Fruit fly (Drosophila melanogaster) whole organism, embryonic: ENCODE results near the gene CG13408.

Experiments
- Abd-B ChIP-seq: fragments of 200-800 bp; sonication (Bioruptor generic); optimal IDR thresholded peaks from 2 replicates; lab custom pipeline; 2018; ENCODE audit warnings: missing biosample characterization, mild to moderate bottlenecking, missing genetic modification characterization, moderate library complexity
- Atf3 ChIP-seq: fragments of 200-800 bp; sonication (Bioruptor generic); optimal IDR thresholded peaks from 3 replicates; lab custom pipeline; 2016; ENCODE audit warnings: missing biosample characterization, missing genetic modification characterization
- B-H1 ChIP-seq: fragments of 200-800 bp; sonication (Bioruptor generic); IDR thresholded peaks from 3 replicates; pipeline ENCODE4 v1.3.6; 2022; ENCODE audit warnings: missing biosample characterization, missing genetic modification characterization
- Bgb ChIP-seq: fragments of 200-800 bp; sonication (Bioruptor generic); IDR thresholded peaks from 2 replicates; pipeline ENCODE4 v1.3.6; 2022; ENCODE audit warnings: missing biosample characterization, missing genetic modification characterization; ENCODE audit not compliant: partially characterized antibody
- C15 ChIP-seq: fragments of 200-800 bp; sonication (Bioruptor generic); IDR thresholded peaks from 3 replicates; pipeline ENCODE4 v1.3.6; 2022; ENCODE audit warnings: missing biosample characterization, missing genetic modification characterization
- CG10543 ChIP-seq: fragments of 200-800 bp; sonication (Bioruptor generic); optimal IDR thresholded peaks from 3 replicates; lab custom pipeline; 2017; ENCODE audit warnings: missing biosample characterization, mild to moderate bottlenecking, missing genetic modification characterization, moderate library complexity
- CG10959 ChIP-seq: fragments of 200-800 bp; sonication (Bioruptor generic); IDR thresholded peaks from 2 replicates; pipeline ENCODE4 v1.3.6; 2022; ENCODE audit warnings: missing biosample characterization, missing genetic modification characterization
- CG11247 ChIP-seq: fragments of 200-800 bp; sonication (Bioruptor generic); IDR thresholded peaks from 2 replicates; pipeline ENCODE4 v1.3.6; 2022; ENCODE audit warnings: missing biosample characterization, missing genetic modification characterization
- CG12219 ChIP-seq: fragments of 200-800 bp; sonication (Bioruptor generic); optimal IDR thresholded peaks from 3 replicates; lab custom pipeline; 2018; ENCODE audit warnings: missing biosample characterization, mild to moderate bottlenecking, missing genetic modification characterization
- CG12299 ChIP-seq: fragments of 200-800 bp; sonication (Bioruptor generic); optimal IDR thresholded peaks from 2 replicates; lab custom pipeline; 2018; ENCODE audit warnings: missing biosample characterization, mild to moderate bottlenecking, missing genetic modification characterization
- CG13287 ChIP-seq: fragments of 200-800 bp; sonication (Bioruptor generic); IDR thresholded peaks from 2 replicates; pipeline ENCODE4 v1.3.6; 2022; ENCODE audit warnings: missing biosample characterization, missing genetic modification characterization; ENCODE audit not compliant: partially characterized antibody
- CG14710 ChIP-seq: fragments of 200-800 bp; sonication (Bioruptor generic); optimal IDR thresholded peaks from 3 replicates; lab custom pipeline; 2019; ENCODE audit warnings: missing biosample characterization, mild to moderate bottlenecking, missing genetic modification characterization, moderate library complexity
- CG17802 ChIP-seq: fragments of 200-800 bp; sonication (Bioruptor generic); optimal IDR thresholded peaks from 2 replicates; lab custom pipeline; 2018; ENCODE audit warnings: missing biosample characterization, mild to moderate bottlenecking, missing genetic modification characterization, moderate library complexity
- CG2120 ChIP-seq: fragments of 200-800 bp; sonication (Bioruptor generic); optimal IDR thresholded peaks from 3 replicates; lab custom pipeline; 2016; ENCODE audit warnings: missing biosample characterization, missing genetic modification characterization
- CG2889 ChIP-seq: fragments of 200-800 bp; sonication (Bioruptor generic); IDR thresholded peaks from 3 replicates; pipeline ENCODE4 v1.3.6; 2022; ENCODE audit warnings: missing biosample characterization, missing genetic modification characterization
- CG31388 ChIP-seq: fragments of 200-800 bp; sonication (Bioruptor generic); optimal IDR thresholded peaks from 2 replicates; lab custom pipeline; 2016; ENCODE audit warnings: missing biosample characterization, missing genetic modification characterization
- CG42726 ChIP-seq: fragments of 200-800 bp; sonication (Bioruptor generic); IDR thresholded peaks from 2 replicates; pipeline ENCODE4 v1.3.6; 2022; ENCODE audit warnings: missing biosample characterization, missing genetic modification characterization; ENCODE audit not compliant: partially characterized antibody
- CG4707 ChIP-seq: fragments of 200-800 bp; sonication (Bioruptor generic); optimal IDR thresholded peaks from 2 replicates; lab custom pipeline; 2018; ENCODE audit warnings: missing biosample characterization, mild to moderate bottlenecking, missing genetic modification characterization, moderate library complexity
- CG7556 ChIP-seq: fragments of 200-800 bp; sonication (Bioruptor generic); optimal IDR thresholded peaks from 2 replicates; lab custom pipeline; 2017; ENCODE audit warnings: missing biosample characterization, mild to moderate bottlenecking, missing genetic modification characterization
- CG7745 ChIP-seq: fragments of 200-800 bp; sonication (Bioruptor generic); optimal IDR thresholded peaks from 2 replicates; lab custom pipeline; 2018; ENCODE audit warnings: missing biosample characterization, mild to moderate bottlenecking, missing genetic modification characterization, moderate library complexity
- CG9437 ChIP-seq: fragments of 200-800 bp; sonication (Bioruptor generic); optimal IDR thresholded peaks from 2 replicates; lab custom pipeline; 2018; ENCODE audit warnings: missing biosample characterization, mild to moderate bottlenecking, missing genetic modification characterization
- CG9876 ChIP-seq: fragments of 200-800 bp; sonication (Bioruptor generic); optimal IDR thresholded peaks from 2 replicates; lab custom pipeline; 2016; ENCODE audit warnings: missing biosample characterization, missing genetic modification characterization
- CTCF ChIP-seq: fragments of 200-800 bp; sonication (Bioruptor generic); optimal IDR thresholded peaks from 2 replicates; lab custom pipeline; 2017; ENCODE audit warnings: missing biosample characterization, mild to moderate bottlenecking, missing genetic modification characterization, moderate library complexity
- CoRest ChIP-seq: fragments of 200-800 bp; sonication (Bioruptor generic); optimal IDR thresholded peaks from 3 replicates; lab custom pipeline; 2018; ENCODE audit warnings: missing biosample characterization, mild to moderate bottlenecking, missing genetic modification characterization, moderate library complexity
- D19B ChIP-seq: fragments of 200-800 bp; sonication (Bioruptor generic); optimal IDR thresholded peaks from 2 replicates; lab custom pipeline; 2017; ENCODE audit warnings: missing biosample characterization, mild to moderate bottlenecking, missing genetic modification characterization
- Deaf1 ChIP-seq: fragments of 200-800 bp; optimal IDR thresholded peaks from 3 replicates; lab custom pipeline; 2019; ENCODE audit warnings: missing biosample characterization, mild to moderate bottlenecking, missing genetic modification characterization, moderate library complexity
- Dll ChIP-seq: fragments of 200-800 bp; sonication (Bioruptor generic); IDR thresholded peaks from 4 replicates; pipeline ENCODE4 v1.3.6; 2022; ENCODE audit warnings: missing biosample characterization, missing genetic modification characterization; ENCODE audit not compliant: partially characterized antibody
- Fer1 ChIP-seq: fragments of 200-800 bp; sonication (Bioruptor generic); optimal IDR thresholded peaks from 2 replicates; lab custom pipeline; 2017; ENCODE audit warnings: missing biosample characterization, mild to moderate bottlenecking, missing genetic modification characterization
- Fer2 ChIP-seq: fragments of 200-800 bp; sonication (Bioruptor generic); optimal IDR thresholded peaks from 2 replicates; lab custom pipeline; 2018; ENCODE audit warnings: missing biosample characterization, mild to moderate bottlenecking, missing genetic modification characterization, moderate library complexity
- GATAe ChIP-seq: fragments of 200-800 bp; sonication (Bioruptor generic); conservative IDR thresholded peaks from 2 replicates; pipeline ENCODE4 v1.3.6; 2022; ENCODE audit warnings: missing biosample characterization, missing genetic modification characterization
- HLHmδ ChIP-seq: fragments of 200-800 bp; sonication (Bioruptor generic); optimal IDR thresholded peaks from 2 replicates; lab custom pipeline; 2018; ENCODE audit warnings: missing biosample characterization, mild to moderate bottlenecking, missing genetic modification characterization, moderate library complexity
- Kr ChIP-seq: fragments of 200-800 bp; sonication (Bioruptor generic); optimal IDR thresholded peaks from 2 replicates; lab custom pipeline; 2017; ENCODE audit warnings: missing biosample characterization, mild to moderate bottlenecking, missing genetic modification characterization
- MBD-R2 ChIP-seq: fragments of 200-800 bp; sonication (Bioruptor generic); IDR thresholded peaks from 2 replicates; pipeline ENCODE4 v1.3.6; 2022; ENCODE audit warnings: missing biosample characterization, missing genetic modification characterization
- NFAT ChIP-seq: fragments of 200-800 bp; sonication (Bioruptor generic); IDR thresholded peaks from 2 replicates; pipeline ENCODE4 v1.3.6; 2022; ENCODE audit warnings: missing biosample characterization, missing genetic modification characterization
- Neu2 ChIP-seq: fragments of 200-800 bp; sonication (Bioruptor generic); optimal IDR thresholded peaks from 3 replicates; lab custom pipeline; 2016; ENCODE audit warnings: missing biosample characterization, missing genetic modification characterization, borderline replicate concordance
- Rx ChIP-seq: fragments of 200-800 bp; sonication (Bioruptor generic); IDR thresholded peaks from 2 replicates; pipeline ENCODE4 v1.3.6; 2022; ENCODE audit warnings: missing biosample characterization, missing genetic modification characterization
- Sry-δ ChIP-seq: fragments of 200-800 bp; sonication (Bioruptor generic); optimal IDR thresholded peaks from 2 replicates; lab custom pipeline; 2016; ENCODE audit warnings: missing biosample characterization, missing genetic modification characterization
- TFAM ChIP-seq: fragments of 200-800 bp; sonication (Bioruptor generic); optimal IDR thresholded peaks from 2 replicates; lab custom pipeline; 2017; ENCODE audit warnings: missing biosample characterization, missing genetic modification characterization, inconsistent platforms
- Xbp1 ChIP-seq: fragments of 200-800 bp; sonication (Bioruptor generic); optimal IDR thresholded peaks from 3 replicates; lab custom pipeline; 2016; ENCODE audit warnings: missing biosample characterization, mild to moderate bottlenecking, missing genetic modification characterization
- Xrp1 ChIP-seq: fragments of 200-800 bp; sonication (Bioruptor generic); IDR thresholded peaks from 2 replicates; pipeline ENCODE4 v1.3.6; 2022; ENCODE audit warnings: missing biosample characterization, missing genetic modification characterization
- corto ChIP-seq: fragments of 200-800 bp; sonication (Bioruptor generic); optimal IDR thresholded peaks from 2 replicates; lab custom pipeline; 2016; ENCODE audit warnings: missing biosample characterization, mild to moderate bottlenecking, missing genetic modification characterization, moderate library complexity
- eve ChIP-seq, 2 experiments: fragments of >200 bp; optimal IDR thresholded peaks; 2 replicates each; lab custom pipeline; 2017; ENCODE audit warnings: missing biosample characterization in 2 of 2, missing genetic modification characterization in 2 of 2
- her ChIP-seq: fragments of 200-800 bp; sonication (Bioruptor generic); optimal IDR thresholded peaks from 2 replicates; lab custom pipeline; 2016; ENCODE audit warnings: missing biosample characterization, missing genetic modification characterization
- kay ChIP-seq: fragments of 200-800 bp; sonication (Bioruptor generic); optimal IDR thresholded peaks from 2 replicates; lab custom pipeline; 2016; ENCODE audit warnings: missing biosample characterization, missing genetic modification characterization
- nmo ChIP-seq: fragments of 200-800 bp; sonication (Bioruptor generic); optimal IDR thresholded peaks from 2 replicates; lab custom pipeline; 2018; ENCODE audit warnings: missing biosample characterization, mild to moderate bottlenecking, missing genetic modification characterization, moderate library complexity
- otp ChIP-seq: fragments of 200-800 bp; sonication (Bioruptor generic); IDR thresholded peaks from 3 replicates; pipeline ENCODE4, ENCODE4 v1.3.6; 2022; ENCODE audit warnings: missing biosample characterization, missing genetic modification characterization
- trh ChIP-seq: fragments of 200-800 bp; sonication (Bioruptor generic); optimal IDR thresholded peaks from 2 replicates; lab custom pipeline; 2016; ENCODE audit warnings: missing biosample characterization, missing genetic modification characterization
- wdn ChIP-seq: fragments of 200-800 bp; sonication (Bioruptor generic); IDR thresholded peaks from 2 replicates; pipeline ENCODE4 v1.3.6; 2022; ENCODE audit warnings: missing biosample characterization, missing genetic modification characterization
- wek ChIP-seq: fragments of 200-800 bp; sonication (Bioruptor generic); optimal IDR thresholded peaks from 3 replicates; lab custom pipeline; 2018; ENCODE audit warnings: missing biosample characterization, mild to moderate bottlenecking, missing genetic modification characterization, moderate library complexity

Gene CG13408

DNA sequence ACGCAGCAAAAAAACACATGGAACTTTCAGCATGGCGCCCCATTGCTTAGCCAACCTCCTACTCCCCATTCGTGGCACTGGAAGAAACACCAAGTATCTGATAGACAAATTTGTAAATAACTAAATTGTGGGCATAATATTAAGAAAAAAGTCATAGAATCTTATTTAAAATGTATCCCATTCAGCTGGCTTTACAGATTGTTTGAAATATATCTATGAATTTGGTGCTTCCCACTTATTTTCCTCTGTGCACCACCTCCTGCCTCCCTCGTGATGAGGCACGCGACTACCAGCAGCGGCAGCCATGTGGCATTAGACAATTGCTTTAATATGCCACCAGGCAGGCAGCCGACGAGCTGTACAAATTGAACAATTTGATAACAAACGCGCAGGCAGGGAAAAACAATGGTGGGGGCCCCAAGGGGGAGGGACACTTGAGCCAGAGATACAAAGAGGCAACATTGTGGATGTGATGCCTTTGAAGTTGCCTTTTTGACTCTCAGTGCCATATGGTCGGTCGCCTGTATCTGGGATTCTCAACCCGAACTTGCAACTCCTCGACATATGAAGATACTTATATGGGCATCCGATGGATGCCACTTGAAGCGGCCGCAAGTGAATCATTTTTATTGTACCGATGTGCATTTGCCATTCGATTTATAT is 30.9 kb upstream of the CG13408 start (continued):
- peak; percentile 62 for TF ChIP-seq CG14710 (tag; lab: Kevin White, UChicago)
- peak; percentile 57; the same call in 2 of the 3 replicates for TF ChIP-seq C15
- TF ChIP-seq Sry-δ (GFP tag; lab: Kevin White, UChicago), result peak; percentile 32
- peak; percentile 37; the same call in 1 of the 2 replicates for TF ChIP-seq NFAT (GFP tag; lab: Robert Waterston, UW)
- TF ChIP-seq Fer2 (tag; lab: Kevin White, UChicago), result peak; percentile 35
- no peak for TF ChIP-seq TFAM (GFP tag; lab: Kevin White, UChicago)
- TF ChIP-seq wdn, result peak; percentile 70
- TF ChIP-seq trh (GFP tag; lab: Kevin White, UChicago), result peak; percentile 32
- peak; percentile 82 for TF ChIP-seq Xbp1 (GFP tag; lab: Kevin White, UChicago)
- TF ChIP-seq eve (GFP tag; optimal IDR thresholded peaks at IDR 0.05; lab: Kevin White, UChicago), result peak in 1 of 2 experiments; percentile 72
- TF ChIP-seq B-H1 (GFP tag; lab: Robert Waterston, UW), result peak; percentile 72
- TF ChIP-seq Atf3 (GFP tag; lab: Kevin White, UChicago), result peak; percentile 60
- no peak for TF ChIP-seq Kr (GFP tag; lab: Kevin White, UChicago)
- peak; percentile 62 for TF ChIP-seq CG9437 (GFP tag; lab: Kevin White, UChicago)
- peak; percentile 86 for TF ChIP-seq Xrp1 (GFP tag; lab: Robert Waterston, UW)
- TF ChIP-seq CG7556, result peak; percentile 85
- peak; percentile 81 for TF ChIP-seq CG12219 (GFP tag; lab: Kevin White, UChicago)
- TF ChIP-seq Bgb (GFP tag; lab: Robert Waterston, UW), result 0 out of 2 replicates have a peak, but pooled peaks have one; percentile 10
- TF ChIP-seq CG7745 (tag; lab: Kevin White, UChicago), result no peak
- TF ChIP-seq CoRest (tag; lab: Kevin White, UChicago), result peak; percentile 80
- TF ChIP-seq CG10543, result peak; percentile 53
- TF ChIP-seq Rx (GFP tag; lab: Robert Waterston, UW), result peak; percentile 74; the same call in 1 of the 2 replicates
- TF ChIP-seq GATAe, result peak; percentile 46; the same call in 1 of the 2 replicates
- TF ChIP-seq Neu2, result no peak
- peak; percentile 62 for TF ChIP-seq CG4707 (GFP tag; lab: Kevin White, UChicago)
- TF ChIP-seq CG2120 (GFP tag; lab: Kevin White, UChicago), result peak; percentile 83
- TF ChIP-seq CG17802 (tag; lab: Kevin White, UChicago), result peak; percentile 51
- TF ChIP-seq wek (GFP tag; lab: Kevin White, UChicago), result no peak
- peak; percentile 62 for TF ChIP-seq CG12299 (tag; lab: Kevin White, UChicago)
- TF ChIP-seq HLHmδ (GFP tag; lab: Kevin White, UChicago), result peak; percentile 12
- peak; percentile 69 for TF ChIP-seq Abd-B
- peak; percentile 79 for TF ChIP-seq nmo
- peak; percentile 16 for TF ChIP-seq CTCF (GFP tag; lab: Kevin White, UChicago)
- TF ChIP-seq kay (GFP tag; lab: Kevin White, UChicago), result peak; percentile 80
- TF ChIP-seq corto, result no peak
- TF ChIP-seq CG42726 (GFP tag; lab: Robert Waterston, UW), result no peak
- TF ChIP-seq D19B, result peak; percentile 41
- peak; percentile 74 for TF ChIP-seq CG10959
- TF ChIP-seq CG31388 (GFP tag; lab: Kevin White, UChicago), result peak; percentile 51
- 0 out of 4 replicates have a peak, but pooled peaks have one; percentile 12 for TF ChIP-seq Dll (GFP tag; lab: Robert Waterston, UW)
- peak; percentile 66 for TF ChIP-seq CG11247 (GFP tag; lab: Robert Waterston, UW)
- no peak for TF ChIP-seq CG9876 (GFP tag; lab: Kevin White, UChicago)
- TF ChIP-seq otp (GFP tag; lab: Robert Waterston, UW), result peak; percentile 79
- peak; percentile 55 for TF ChIP-seq Deaf1 (tag; lab: Kevin White, UChicago)
- TF ChIP-seq Fer1, result peak; percentile 88
- TF ChIP-seq her (GFP tag; lab: Kevin White, UChicago), result peak; percentile 69
- TF ChIP-seq CG13287 (GFP tag; lab: Robert Waterston, UW), result no peak
- peak; percentile 54; the same call in 1 of the 2 replicates for TF ChIP-seq MBD-R2
- peak; percentile 46; the same call in 2 of the 3 replicates for TF ChIP-seq CG2889
